Fruit fly (Drosophila melanogaster): Measurements from ENCODE around the gene CheA87a.

- TF ChIP-seq ttk (optimal IDR thresholded peaks at IDR 0.05) (no peak), psq (optimal IDR thresholded peaks at IDR 0.05) (no peak), Myc (optimal IDR thresholded peaks at IDR 0.05) (no peak)
Observed at dm6 chr3R:13404841-13405441, 35.5 kb downstream of the CheA87a start, which contains the start of gene yellow-e3.
